Fruit fly (Drosophila melanogaster) whole organism, wandering third instar larva: ENCODE data around the gene Arfip.

Experiments
- Hr78 ChIP-seq: fragments of >200 bp; optimal IDR thresholded peaks from 2 replicates; lab custom pipeline; 2017; ENCODE audit warnings: missing biosample characterization, missing genetic modification characterization
- OdsH ChIP-seq: fragments of 200-800 bp; sonication (Bioruptor generic); optimal IDR thresholded peaks from 2 replicates; lab custom pipeline; 2016; ENCODE audit warnings: missing biosample characterization, mild to moderate bottlenecking, missing genetic modification characterization
- Rel ChIP-seq, 2 experiments: fragments of 200-800 bp; sonication (Bioruptor generic) in 1 of 2; optimal IDR thresholded peaks; 2 replicates in 1 of 2; 3 replicates in 1 of 2; lab custom pipeline; 2016 to 2019; ENCODE audit warnings: mild to moderate bottlenecking in 2 of 2, missing biosample characterization in 2 of 2, missing genetic modification characterization in 2 of 2, moderate library complexity in 1 of 2
- brk ChIP-seq: fragments of 200-800 bp; sonication (Bioruptor generic); optimal IDR thresholded peaks from 2 replicates; lab custom pipeline; 2016; ENCODE audit warnings: missing biosample characterization, mild to moderate bottlenecking, missing genetic modification characterization
- dl ChIP-seq, 2 experiments: fragments of 175-275, 200-275 bp in 1 of 2; fragments of 200-275 bp in 1 of 2; sonication (Bioruptor generic); optimal IDR thresholded peaks; lab custom pipeline; 2018; ENCODE audit warnings: mild to moderate bottlenecking in 2 of 2, missing biosample characterization in 2 of 2, missing genetic modification characterization in 2 of 2, moderate library complexity in 2 of 2; ENCODE audit not compliant: partially characterized antibody in 2 of 2, insufficient read depth in 1 of 2
- ey ChIP-seq: fragments of 200-800 bp; sonication (Bioruptor generic); optimal IDR thresholded peaks from 2 replicates; lab custom pipeline; 2016; ENCODE audit warnings: missing biosample characterization, missing genetic modification characterization
- h ChIP-seq: fragments of 200-800 bp; sonication (Bioruptor generic); optimal IDR thresholded peaks from 3 replicates; lab custom pipeline; 2016; ENCODE audit warnings: missing biosample characterization, mild to moderate bottlenecking, missing genetic modification characterization
- pan ChIP-seq: fragments of >200 bp; optimal IDR thresholded peaks from 2 replicates; lab custom pipeline; 2017
- rgr ChIP-seq: fragments of 200-800 bp; sonication (Bioruptor generic); optimal IDR thresholded peaks from 3 replicates; lab custom pipeline; 2016; ENCODE audit warnings: missing biosample characterization, mild to moderate bottlenecking, missing genetic modification characterization
- usp ChIP-seq: fragments of >200 bp; optimal IDR thresholded peaks from 2 replicates; lab custom pipeline; 2017; ENCODE audit warnings: missing biosample characterization, missing genetic modification characterization

DNA sequence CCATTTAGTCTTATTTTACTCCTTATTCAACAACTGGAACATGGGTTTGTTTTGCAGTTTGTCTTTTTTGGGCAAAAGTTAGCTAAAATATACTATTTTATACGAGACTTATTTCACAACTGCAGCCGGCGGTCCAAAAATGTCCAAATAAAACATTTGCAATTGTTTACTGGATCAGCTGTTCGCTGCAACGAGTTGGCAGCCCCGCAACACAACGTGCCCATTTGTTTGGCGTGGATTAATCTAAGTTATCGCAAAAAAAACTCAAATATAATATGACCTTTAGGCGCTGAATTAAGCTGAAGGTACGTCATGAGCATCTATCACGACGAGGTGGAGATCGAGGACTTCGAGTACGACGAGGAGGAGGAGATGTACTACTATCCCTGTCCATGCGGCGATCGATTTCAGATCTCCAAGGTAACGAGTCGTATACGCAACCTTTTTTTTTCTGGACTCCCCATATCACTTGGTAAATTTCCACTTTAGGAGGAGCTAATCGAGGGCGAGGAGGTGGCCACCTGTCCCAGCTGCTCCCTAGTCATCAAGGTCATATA is 3.0 kb downstream of the Arfip start, which contains the start of the genes CG17187 and Dph3:
- no peak for TF ChIP-seq dl (GFP tag; optimal IDR thresholded peaks at IDR 0.05; lab: Kevin White, UChicago; ENCODE audit: insufficient read depth in 1 of 2, partially characterized antibody in 2 of 2)
- TF ChIP-seq pan (lab: Kevin White, UChicago): no peak
- TF ChIP-seq h (GFP tag; lab: Kevin White, UChicago): no peak
- TF ChIP-seq usp (GFP tag; lab: Kevin White, UChicago): no peak
- no peak for TF ChIP-seq ey (GFP tag; lab: Kevin White, UChicago)
- no peak for TF ChIP-seq brk
- TF ChIP-seq OdsH (GFP tag; lab: Kevin White, UChicago): no peak
- no peak for TF ChIP-seq Hr78 (GFP tag; lab: Kevin White, UChicago)
- TF ChIP-seq rgr (GFP tag; lab: Kevin White, UChicago): no peak
- no peak for TF ChIP-seq Rel (GFP tag; optimal IDR thresholded peaks at IDR 0.05; lab: Kevin White, UChicago)
- peak; percentile 37 for TF ChIP-seq Rel (tag; optimal IDR thresholded peaks at IDR 0.05; lab: Kevin White, UChicago)
